Fruit fly (Drosophila melanogaster) whole organism, embryonic: ENCODE results near the gene jim.

Source experiments
- Atf6 ChIP-seq: fragments of 200-800 bp; sonication (Bioruptor generic); IDR thresholded peaks from 2 replicates; pipeline ENCODE4 v1.3.6; 2022; ENCODE audit warnings: missing biosample characterization, missing genetic modification characterization
- CG10209 ChIP-seq: fragments of 200-800 bp; sonication (Bioruptor generic); optimal IDR thresholded peaks from 3 replicates; lab custom pipeline; 2017; ENCODE audit warnings: missing biosample characterization, mild to moderate bottlenecking, missing genetic modification characterization, missing genetic modification reagents
- CG12071 ChIP-seq: fragments of 200-800 bp; sonication (Bioruptor generic); optimal IDR thresholded peaks from 3 replicates; lab custom pipeline; 2018; ENCODE audit warnings: missing biosample characterization, mild to moderate bottlenecking, missing genetic modification characterization
- CG12219 ChIP-seq: fragments of 200-800 bp; sonication (Bioruptor generic); optimal IDR thresholded peaks from 3 replicates; lab custom pipeline; 2018; ENCODE audit warnings: missing biosample characterization, mild to moderate bottlenecking, missing genetic modification characterization
- CG13287 ChIP-seq: fragments of 200-800 bp; sonication (Bioruptor generic); IDR thresholded peaks from 2 replicates; pipeline ENCODE4 v1.3.6; 2022; ENCODE audit warnings: missing biosample characterization, missing genetic modification characterization; ENCODE audit not compliant: partially characterized antibody
- CG15601 ChIP-seq: fragments of 200-800 bp; sonication (Bioruptor generic); optimal IDR thresholded peaks from 3 replicates; lab custom pipeline; 2019; ENCODE audit warnings: missing biosample characterization, mild to moderate bottlenecking, missing genetic modification characterization, moderate library complexity
- CG15696 ChIP-seq: fragments of 200-800 bp; sonication (Bioruptor generic); optimal IDR thresholded peaks from 2 replicates; lab custom pipeline; 2019; ENCODE audit warnings: missing biosample characterization, mild to moderate bottlenecking, missing genetic modification characterization, moderate library complexity
- CG17186 ChIP-seq: fragments of 200-800 bp; sonication (Bioruptor generic); optimal IDR thresholded peaks from 3 replicates; lab custom pipeline; 2017; ENCODE audit warnings: missing biosample characterization, missing genetic modification reagents, missing genetic modification characterization
- CG17328 ChIP-seq: fragments of 200-800 bp; sonication (Bioruptor generic); IDR thresholded peaks from 2 replicates; pipeline ENCODE4 v1.3.6; 2022; ENCODE audit warnings: missing biosample characterization, missing genetic modification characterization
- CG17612 ChIP-seq: fragments of 200-800 bp; sonication (Bioruptor generic); IDR thresholded peaks from 2 replicates; pipeline ENCODE4 v1.3.6; 2022; ENCODE audit warnings: missing biosample characterization, missing genetic modification characterization
- CG17802 ChIP-seq: fragments of 200-800 bp; sonication (Bioruptor generic); optimal IDR thresholded peaks from 2 replicates; lab custom pipeline; 2018; ENCODE audit warnings: missing biosample characterization, mild to moderate bottlenecking, missing genetic modification characterization, moderate library complexity
- CG2712 ChIP-seq: fragments of 200-800 bp; optimal IDR thresholded peaks from 3 replicates; lab custom pipeline; 2019; ENCODE audit warnings: missing biosample characterization, mild to moderate bottlenecking, missing genetic modification characterization, moderate library complexity
- CG3281 ChIP-seq: fragments of 200-800 bp; sonication (Bioruptor generic); optimal IDR thresholded peaks from 3 replicates; lab custom pipeline; 2017; ENCODE audit warnings: missing biosample characterization, mild to moderate bottlenecking, missing genetic modification characterization
- CG34224 ChIP-seq: fragments of 200-800 bp; sonication (Bioruptor generic); IDR thresholded peaks from 3 replicates; pipeline ENCODE4 v1.3.6; 2022; ENCODE audit warnings: missing biosample characterization, missing genetic modification characterization; ENCODE audit not compliant: partially characterized antibody
- CG3838 ChIP-seq: fragments of 200-800 bp; sonication (Bioruptor generic); optimal IDR thresholded peaks from 3 replicates; lab custom pipeline; 2016; ENCODE audit warnings: missing biosample characterization, missing genetic modification characterization
- CG4328 ChIP-seq: fragments of 200-800 bp; sonication (Bioruptor generic); optimal IDR thresholded peaks from 3 replicates; lab custom pipeline; 2017; ENCODE audit warnings: missing biosample characterization, missing genetic modification reagents, missing genetic modification characterization
- CG5953 ChIP-seq: fragments of 200-800 bp; sonication (Bioruptor generic); IDR thresholded peaks from 2 replicates; pipeline ENCODE4 v1.3.6; 2022; ENCODE audit warnings: missing biosample characterization, missing genetic modification characterization
- CG6175 ChIP-seq: fragments of 200-800 bp; sonication (Bioruptor generic); IDR thresholded peaks from 3 replicates; pipeline ENCODE4 v1.3.6; 2022; ENCODE audit warnings: missing biosample characterization, missing genetic modification characterization
- CG7271 ChIP-seq: fragments of 200-800 bp; sonication (Bioruptor generic); optimal IDR thresholded peaks from 2 replicates; lab custom pipeline; 2018; ENCODE audit warnings: missing biosample characterization, mild to moderate bottlenecking, missing genetic modification characterization, moderate library complexity
- CG7556 ChIP-seq: fragments of 200-800 bp; sonication (Bioruptor generic); optimal IDR thresholded peaks from 2 replicates; lab custom pipeline; 2017; ENCODE audit warnings: missing biosample characterization, mild to moderate bottlenecking, missing genetic modification characterization
- CG7963 ChIP-seq: fragments of 200-800 bp; sonication (Bioruptor generic); IDR thresholded peaks from 3 replicates; pipeline ENCODE4 v1.3.6; 2022; ENCODE audit warnings: missing biosample characterization, missing genetic modification characterization; ENCODE audit not compliant: partially characterized antibody
- CG7987 ChIP-seq: fragments of 200-800 bp; sonication (Bioruptor generic); optimal IDR thresholded peaks from 2 replicates; lab custom pipeline; 2018; ENCODE audit warnings: missing biosample characterization, mild to moderate bottlenecking, missing genetic modification characterization, moderate library complexity
- CG9215 ChIP-seq: fragments of 200-800 bp; sonication (Bioruptor generic); IDR thresholded peaks from 2 replicates; pipeline ENCODE4 v1.3.6; 2022; ENCODE audit warnings: missing biosample characterization, missing genetic modification characterization
- Dad ChIP-seq: fragments of 200-800 bp; sonication (Bioruptor generic); optimal IDR thresholded peaks from 3 replicates; lab custom pipeline; 2016; ENCODE audit warnings: missing biosample characterization, missing genetic modification characterization
- Doc3 ChIP-seq: fragments of 200-800 bp; sonication (Bioruptor generic); IDR thresholded peaks from 3 replicates; pipeline ENCODE4 v1.3.6; 2022; ENCODE audit warnings: missing biosample characterization, missing genetic modification characterization; ENCODE audit not compliant: partially characterized antibody
- Dp ChIP-seq: fragments of 200-800 bp; sonication (Bioruptor generic); optimal IDR thresholded peaks from 2 replicates; lab custom pipeline; 2018; ENCODE audit warnings: missing biosample characterization, mild to moderate bottlenecking, missing genetic modification characterization, moderate library complexity
- Ets65A ChIP-seq: fragments of 200-800 bp; sonication (Bioruptor generic); peaks from one replicate; lab custom pipeline; 2016; ENCODE audit warnings: missing biosample characterization, missing genetic modification characterization
- Ets97D ChIP-seq: fragments of 200-800 bp; sonication (Bioruptor generic); optimal IDR thresholded peaks from 3 replicates; lab custom pipeline; 2016; ENCODE audit warnings: missing biosample characterization, missing genetic modification characterization
- HLHmδ ChIP-seq: fragments of 200-800 bp; sonication (Bioruptor generic); optimal IDR thresholded peaks from 2 replicates; lab custom pipeline; 2018; ENCODE audit warnings: missing biosample characterization, mild to moderate bottlenecking, missing genetic modification characterization, moderate library complexity
- Hmx ChIP-seq: fragments of 200-800 bp; sonication (Bioruptor generic); optimal IDR thresholded peaks from 2 replicates; lab custom pipeline; 2016; ENCODE audit warnings: missing biosample characterization, missing genetic modification characterization
- Med ChIP-seq: fragments of 200-800 bp; sonication (Bioruptor generic); peaks from one replicate; lab custom pipeline; 2016; ENCODE audit warnings: missing biosample characterization, missing genetic modification characterization, mild to moderate bottlenecking, inconsistent platforms, moderate library complexity
- NC2α ChIP-seq: fragments of 200-800 bp; sonication (Bioruptor generic); optimal IDR thresholded peaks from 2 replicates; lab custom pipeline; 2016; ENCODE audit warnings: missing biosample characterization, missing genetic modification characterization
- Poxn ChIP-seq: fragments of 200-800 bp; sonication (Bioruptor generic); IDR thresholded peaks from 2 replicates; pipeline ENCODE4 v1.3.6; 2022; ENCODE audit warnings: missing biosample characterization, missing genetic modification characterization
- Vsx1 ChIP-seq: fragments of 200-800 bp; sonication (Bioruptor generic); optimal IDR thresholded peaks from 2 replicates; lab custom pipeline; 2017; ENCODE audit warnings: missing biosample characterization, mild to moderate bottlenecking, missing genetic modification characterization, missing genetic modification reagents
- abd-A ChIP-seq: fragments of 200-800 bp; sonication (Bioruptor generic); optimal IDR thresholded peaks from 3 replicates; lab custom pipeline; 2019; ENCODE audit warnings: missing biosample characterization, mild to moderate bottlenecking, missing genetic modification characterization, moderate library complexity
- bigmax ChIP-seq: fragments of 200-800 bp; sonication (Bioruptor generic); optimal IDR thresholded peaks from 2 replicates; lab custom pipeline; 2018; ENCODE audit warnings: missing biosample characterization, mild to moderate bottlenecking, missing genetic modification characterization
- cg ChIP-seq: fragments of 200-800 bp; sonication (Bioruptor generic); optimal IDR thresholded peaks from 3 replicates; lab custom pipeline; 2019; ENCODE audit warnings: missing biosample characterization, mild to moderate bottlenecking, missing genetic modification characterization, moderate library complexity
- ci ChIP-seq: fragments of 200-800 bp; sonication (Bioruptor generic); IDR thresholded peaks from 3 replicates; pipeline ENCODE4 v1.3.6; 2022; ENCODE audit warnings: missing biosample characterization, missing genetic modification characterization
- crp ChIP-seq, 2 experiments: fragments of 200-800 bp; sonication (Bioruptor generic); optimal IDR thresholded peaks; 2 replicates in 1 of 2; 3 replicates in 1 of 2; lab custom pipeline; 2017; ENCODE audit warnings: missing biosample characterization in 2 of 2, missing genetic modification characterization in 2 of 2, mild to moderate bottlenecking in 1 of 2, moderate library complexity in 1 of 2
- emc ChIP-seq: fragments of 200-800 bp; sonication (Bioruptor generic); optimal IDR thresholded peaks from 2 replicates; lab custom pipeline; 2016; ENCODE audit warnings: missing biosample characterization, missing genetic modification characterization
- h ChIP-seq: fragments of >200 bp; optimal IDR thresholded peaks from 2 replicates; lab custom pipeline; 2017
- her ChIP-seq: fragments of 200-800 bp; sonication (Bioruptor generic); optimal IDR thresholded peaks from 2 replicates; lab custom pipeline; 2016; ENCODE audit warnings: missing biosample characterization, missing genetic modification characterization
- maf-S ChIP-seq: fragments of 200-800 bp; sonication (Bioruptor generic); optimal IDR thresholded peaks from 2 replicates; lab custom pipeline; 2016; ENCODE audit warnings: missing biosample characterization, missing genetic modification characterization
- sd ChIP-seq: fragments of 200-800 bp; sonication (Bioruptor generic); optimal IDR thresholded peaks from 3 replicates; lab custom pipeline; 2018; ENCODE audit warnings: missing biosample characterization, mild to moderate bottlenecking, missing genetic modification characterization, moderate library complexity
- seq ChIP-seq: fragments of 200-800 bp; sonication (Bioruptor generic); IDR thresholded peaks from 2 replicates; pipeline ENCODE4 v1.3.6; 2022; ENCODE audit warnings: missing biosample characterization, missing genetic modification characterization
- sna ChIP-seq: fragments of 200-800 bp; sonication (Bioruptor generic); IDR thresholded peaks from 2 replicates; pipeline ENCODE4 v1.3.6; 2022; ENCODE audit warnings: missing biosample characterization, missing genetic modification characterization; ENCODE audit not compliant: partially characterized antibody
- ssp ChIP-seq: fragments of 200-800 bp; sonication (Bioruptor generic); IDR thresholded peaks from 2 replicates; pipeline ENCODE4 v1.3.6; 2022; ENCODE audit warnings: missing biosample characterization, missing genetic modification characterization
- tna ChIP-seq: fragments of 200-800 bp; sonication (Bioruptor generic); IDR thresholded peaks from 2 replicates; pipeline ENCODE4 v1.3.6; 2022; ENCODE audit warnings: missing biosample characterization, missing genetic modification characterization; ENCODE audit not compliant: partially characterized antibody
- trh ChIP-seq: fragments of 200-800 bp; sonication (Bioruptor generic); optimal IDR thresholded peaks from 2 replicates; lab custom pipeline; 2016; ENCODE audit warnings: missing biosample characterization, missing genetic modification characterization
- zen2 ChIP-seq: fragments of 200-800 bp; sonication (Bioruptor generic); IDR thresholded peaks from 3 replicates; pipeline ENCODE4 v1.3.6; 2022; ENCODE audit warnings: missing biosample characterization, missing genetic modification characterization; ENCODE audit not compliant: partially characterized antibody
- zf30C ChIP-seq: fragments of 200-800 bp; sonication (Bioruptor generic); optimal IDR thresholded peaks from 3 replicates; lab custom pipeline; 2018; ENCODE audit warnings: missing biosample characterization, mild to moderate bottlenecking, missing genetic modification characterization

jim gene

DNA sequence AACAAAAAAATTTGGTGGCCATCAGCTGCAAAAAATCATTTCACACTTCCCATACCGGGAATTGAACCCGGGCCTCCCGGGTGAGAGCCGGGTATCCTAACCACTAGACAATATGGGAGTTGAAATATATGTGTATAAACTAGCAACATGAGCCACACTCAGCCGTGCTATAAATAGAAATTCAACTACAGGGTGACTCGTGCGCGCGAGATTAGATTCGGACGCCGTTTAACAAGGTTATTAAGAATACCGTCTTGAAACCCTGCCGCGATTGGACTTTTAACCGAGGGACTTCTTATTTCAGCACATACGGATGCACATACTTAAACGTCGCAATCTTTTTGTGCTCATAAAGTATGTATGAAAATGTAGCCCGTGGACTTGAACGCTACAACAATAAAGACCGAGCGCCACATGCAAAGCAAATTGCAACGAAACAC, 12.7 kb upstream of the jim start (continued):
- TF ChIP-seq Poxn (GFP tag; lab: Robert Waterston, UW) (no peak), seq (no peak), zen2 (GFP tag; lab: Robert Waterston, UW) (peak; percentile 89; the same call in 2 of the 3 replicates), CG6175 (GFP tag; lab: Robert Waterston, UW) (no peak), Ets65A (peak; percentile 26), CG2712 (tag; lab: Kevin White, UChicago) (peak; percentile 17), crp (GFP tag; optimal IDR thresholded peaks at IDR 0.05; lab: Kevin White, UChicago) (no peak), emc (GFP tag; lab: Kevin White, UChicago) (no peak), CG12071 (GFP tag; lab: Kevin White, UChicago) (peak; percentile 36), ci (GFP tag; lab: Robert Waterston, UW) (peak; percentile 21; the same call in 1 of the 3 replicates), Doc3 (GFP tag; lab: Robert Waterston, UW) (peak; percentile 52; the same call in 2 of the 3 replicates), ssp (GFP tag; lab: Robert Waterston, UW) (no peak), CG5953 (GFP tag; lab: Robert Waterston, UW) (no peak), CG13287 (peak; percentile 72), zf30C (GFP tag; lab: Kevin White, UChicago) (no peak), CG3838 (GFP tag; lab: Kevin White, UChicago) (no peak), sna (GFP tag; lab: Robert Waterston, UW) (peak; percentile 81), CG15696 (tag; lab: Kevin White, UChicago) (no peak), Atf6 (GFP tag; lab: Robert Waterston, UW) (no peak), tna (GFP tag; lab: Robert Waterston, UW) (peak; percentile 94), CG15601 (peak; percentile 6), NC2α (GFP tag; lab: Kevin White, UChicago) (no peak), Med (GFP tag; lab: Kevin White, UChicago) (peak; percentile 59), CG7556 (GFP tag; lab: Kevin White, UChicago) (no peak), sd (tag; lab: Kevin White, UChicago) (no peak), abd-A (no peak), CG10209 (no peak), CG17612 (GFP tag; lab: Robert Waterston, UW) (no peak), trh (GFP tag; lab: Kevin White, UChicago) (no peak), CG9215 (no peak), her (no peak), CG7963 (GFP tag; lab: Robert Waterston, UW) (peak; percentile 92), CG17328 (GFP tag; lab: Robert Waterston, UW) (0 out of 2 replicates have a peak, but pooled peaks have one; percentile 15), CG17802 (tag; lab: Kevin White, UChicago) (no peak), CG3281 (no peak), HLHmδ (GFP tag; lab: Kevin White, UChicago) (no peak), CG7987 (GFP tag; lab: Kevin White, UChicago) (no peak), Dp (GFP tag; lab: Kevin White, UChicago) (no peak), Dad (no peak), CG12219 (GFP tag; lab: Kevin White, UChicago) (no peak), bigmax (GFP tag; lab: Kevin White, UChicago) (peak; percentile 16), CG7271 (tag; lab: Kevin White, UChicago) (no peak), cg (GFP tag; lab: Kevin White, UChicago) (no peak), Ets97D (GFP tag; lab: Kevin White, UChicago) (no peak), CG17186 (GFP tag; lab: Kevin White, UChicago) (no peak), Vsx1 (GFP tag; lab: Kevin White, UChicago) (no peak), CG34224 (peak; percentile 70; the same call in 2 of the 3 replicates), h (lab: Kevin White, UChicago) (no peak), CG4328 (GFP tag; lab: Kevin White, UChicago) (no peak), Hmx (no peak), maf-S (GFP tag; lab: Kevin White, UChicago) (no peak)
